Fruit fly (Drosophila melanogaster): ENCODE results near the gene Vps60.

- TF ChIP-seq CG34406 (GFP tag; optimal IDR thresholded peaks at IDR 0.05) (no peak), esn (GFP tag; optimal IDR thresholded peaks at IDR 0.05) (no peak), acj6 (GFP tag; optimal IDR thresholded peaks at IDR 0.05) (no peak), Eip75B (GFP tag; optimal IDR thresholded peaks at IDR 0.05) (no peak), Hr4 (GFP tag; optimal IDR thresholded peaks at IDR 0.05) (no peak), svp (GFP tag) (no peak), topi (GFP tag; optimal IDR thresholded peaks at IDR 0.05) (no peak), Smox (GFP tag; optimal IDR thresholded peaks at IDR 0.05) (no peak)
Measured at dm6 chr3L:17573823-17574222, 47.6 kb downstream of the Vps60 start.
